Fruit fly (Drosophila melanogaster) whole organism, embryonic: ENCODE results near the gene sif.

Experiments
- Abd-B ChIP-seq: fragments of 200-800 bp; sonication (Bioruptor generic); optimal IDR thresholded peaks from 2 replicates; lab custom pipeline; 2018; ENCODE audit warnings: missing biosample characterization, mild to moderate bottlenecking, missing genetic modification characterization, moderate library complexity
- Blimp-1 ChIP-seq: fragments of 200-800 bp; sonication (Bioruptor generic); optimal IDR thresholded peaks from 3 replicates; lab custom pipeline; 2018; ENCODE audit warnings: missing biosample characterization, missing genetic modification characterization, mild to moderate bottlenecking, moderate library complexity, missing genetic modification reagents
- CG10274 ChIP-seq: fragments of 200-800 bp; sonication (Bioruptor generic); optimal IDR thresholded peaks from 3 replicates; lab custom pipeline; 2017; ENCODE audit warnings: missing biosample characterization, mild to moderate bottlenecking, missing genetic modification characterization
- CG10979 ChIP-seq: fragments of 200-800 bp; sonication (Bioruptor generic); optimal IDR thresholded peaks from 2 replicates; lab custom pipeline; 2018; ENCODE audit warnings: missing biosample characterization, mild to moderate bottlenecking, missing genetic modification characterization, moderate library complexity
- CG12744 ChIP-seq: fragments of 200-800 bp; sonication (Bioruptor generic); optimal IDR thresholded peaks from 2 replicates; lab custom pipeline; 2016; ENCODE audit warnings: missing biosample characterization, missing genetic modification characterization
- CG12769 ChIP-seq: fragments of 200-800 bp; sonication (Bioruptor generic); optimal IDR thresholded peaks from 2 replicates; lab custom pipeline; 2019; ENCODE audit warnings: missing biosample characterization, mild to moderate bottlenecking, missing genetic modification characterization, moderate library complexity
- CG1602 ChIP-seq: fragments of 200-800 bp; sonication (Bioruptor generic); optimal IDR thresholded peaks from 3 replicates; lab custom pipeline; 2016; ENCODE audit warnings: missing biosample characterization, missing genetic modification characterization
- CG16815 ChIP-seq: fragments of 200-800 bp; sonication (Bioruptor generic); optimal IDR thresholded peaks from 3 replicates; lab custom pipeline; 2017; ENCODE audit warnings: missing biosample characterization, mild to moderate bottlenecking, missing genetic modification characterization
- CG2889 ChIP-seq: fragments of 200-800 bp; sonication (Bioruptor generic); IDR thresholded peaks from 3 replicates; pipeline ENCODE4 v1.3.6; 2022; ENCODE audit warnings: missing biosample characterization, missing genetic modification characterization
- CG31388 ChIP-seq: fragments of 200-800 bp; sonication (Bioruptor generic); optimal IDR thresholded peaks from 2 replicates; lab custom pipeline; 2016; ENCODE audit warnings: missing biosample characterization, missing genetic modification characterization
- CG4360 ChIP-seq: fragments of 200-800 bp; sonication (Bioruptor generic); IDR thresholded peaks from 2 replicates; pipeline ENCODE4 v1.3.6; 2022; ENCODE audit warnings: missing biosample characterization, missing genetic modification characterization
- CG7987 ChIP-seq: fragments of 200-800 bp; sonication (Bioruptor generic); optimal IDR thresholded peaks from 2 replicates; lab custom pipeline; 2018; ENCODE audit warnings: missing biosample characterization, mild to moderate bottlenecking, missing genetic modification characterization, moderate library complexity
- CG8478 ChIP-seq: fragments of >200 bp; optimal IDR thresholded peaks from 2 replicates; lab custom pipeline; 2018
- D19B ChIP-seq: fragments of 200-800 bp; sonication (Bioruptor generic); optimal IDR thresholded peaks from 2 replicates; lab custom pipeline; 2017; ENCODE audit warnings: missing biosample characterization, mild to moderate bottlenecking, missing genetic modification characterization
- Deaf1 ChIP-seq: fragments of 200-800 bp; optimal IDR thresholded peaks from 3 replicates; lab custom pipeline; 2019; ENCODE audit warnings: missing biosample characterization, mild to moderate bottlenecking, missing genetic modification characterization, moderate library complexity
- Doc3 ChIP-seq: fragments of 200-800 bp; sonication (Bioruptor generic); IDR thresholded peaks from 3 replicates; pipeline ENCODE4 v1.3.6; 2022; ENCODE audit warnings: missing biosample characterization, missing genetic modification characterization; ENCODE audit not compliant: partially characterized antibody
- Ets65A ChIP-seq: fragments of 200-800 bp; sonication (Bioruptor generic); peaks from one replicate; lab custom pipeline; 2016; ENCODE audit warnings: missing biosample characterization, missing genetic modification characterization
- Rx ChIP-seq: fragments of 200-800 bp; sonication (Bioruptor generic); IDR thresholded peaks from 2 replicates; pipeline ENCODE4 v1.3.6; 2022; ENCODE audit warnings: missing biosample characterization, missing genetic modification characterization
- Tbp ChIP-seq: fragments of >200 bp; optimal IDR thresholded peaks from 2 replicates; lab custom pipeline; 2018; ENCODE audit warnings: missing biosample characterization, missing genetic modification characterization
- Trl ChIP-seq, 3 experiments: fragments of >200 bp in 2 of 3; fragments of 200-800 bp in 1 of 3; sonication (Bioruptor generic) in 1 of 3; optimal IDR thresholded peaks; 2 replicates in 1 of 3; 3 replicates in 2 of 3; lab custom pipeline; 2016 to 2017; ENCODE audit warnings: missing biosample characterization in 1 of 3, missing genetic modification characterization in 1 of 3
- abd-A ChIP-seq: fragments of 200-800 bp; sonication (Bioruptor generic); optimal IDR thresholded peaks from 3 replicates; lab custom pipeline; 2019; ENCODE audit warnings: missing biosample characterization, mild to moderate bottlenecking, missing genetic modification characterization, moderate library complexity
- ac ChIP-seq: fragments of 200-800 bp; sonication (Bioruptor generic); optimal IDR thresholded peaks from 3 replicates; lab custom pipeline; 2017; ENCODE audit warnings: missing biosample characterization, mild to moderate bottlenecking, missing genetic modification characterization
- ara ChIP-seq: fragments of 200-800 bp; sonication (Bioruptor generic); IDR thresholded peaks from 2 replicates; pipeline ENCODE4 v1.3.6; 2022; ENCODE audit warnings: missing biosample characterization, missing genetic modification characterization
- bowl ChIP-seq: fragments of 200-800 bp; sonication (Bioruptor generic); IDR thresholded peaks from 2 replicates; pipeline ENCODE4 v1.3.6; 2022; ENCODE audit warnings: missing biosample characterization, missing genetic modification characterization
- btn ChIP-seq: fragments of 200-800 bp; sonication (Bioruptor generic); optimal IDR thresholded peaks from 2 replicates; lab custom pipeline; 2016; ENCODE audit warnings: missing biosample characterization, missing genetic modification characterization
- cad ChIP-seq: fragments of >200 bp; optimal IDR thresholded peaks from 2 replicates; lab custom pipeline; 2017; ENCODE audit warnings: missing biosample characterization, missing genetic modification characterization
- cg ChIP-seq: fragments of 200-800 bp; sonication (Bioruptor generic); optimal IDR thresholded peaks from 3 replicates; lab custom pipeline; 2019; ENCODE audit warnings: missing biosample characterization, mild to moderate bottlenecking, missing genetic modification characterization, moderate library complexity
- chinmo ChIP-seq: fragments of 200-800 bp; sonication (Bioruptor generic); IDR thresholded peaks from 4 replicates; pipeline ENCODE4 v1.3.6; 2022; ENCODE audit warnings: missing biosample characterization, missing genetic modification characterization; ENCODE audit not compliant: partially characterized antibody
- crol ChIP-seq: fragments of 200-800 bp; sonication (Bioruptor generic); IDR thresholded peaks from 2 replicates; pipeline ENCODE4 v1.3.6; 2022; ENCODE audit warnings: missing biosample characterization, missing genetic modification characterization
- crp ChIP-seq, 2 experiments: fragments of 200-800 bp; sonication (Bioruptor generic); optimal IDR thresholded peaks; 2 replicates in 1 of 2; 3 replicates in 1 of 2; lab custom pipeline; 2017; ENCODE audit warnings: missing biosample characterization in 2 of 2, missing genetic modification characterization in 2 of 2, mild to moderate bottlenecking in 1 of 2, moderate library complexity in 1 of 2
- fu2 ChIP-seq: fragments of 200-800 bp; sonication (Bioruptor generic); optimal IDR thresholded peaks from 2 replicates; lab custom pipeline; 2016; ENCODE audit warnings: missing biosample characterization, missing genetic modification characterization
- gro ChIP-seq: fragments of 200-800 bp; sonication (Bioruptor generic); optimal IDR thresholded peaks from 2 replicates; lab custom pipeline; 2016; ENCODE audit warnings: missing biosample characterization, missing genetic modification characterization
- kni ChIP-seq: fragments of 200-800 bp; sonication (Bioruptor generic); optimal IDR thresholded peaks from 3 replicates; lab custom pipeline; 2017; ENCODE audit warnings: mild to moderate bottlenecking, missing biosample characterization, missing genetic modification reagents, missing genetic modification characterization
- lola ChIP-seq, 3 experiments: fragments of >200 bp in 2 of 3; fragments of 200-800 bp in 1 of 3; sonication (Bioruptor generic) in 1 of 3; optimal IDR thresholded peaks; 2 replicates each; lab custom pipeline; 2017 to 2019; ENCODE audit warnings: missing biosample characterization in 3 of 3, missing genetic modification characterization in 3 of 3, mild to moderate bottlenecking in 1 of 3, moderate library complexity in 1 of 3
- onecut ChIP-seq: fragments of 200-800 bp; sonication (Bioruptor generic); IDR thresholded peaks from 2 replicates; pipeline ENCODE4 v1.3.6; 2022; ENCODE audit warnings: missing biosample characterization, missing genetic modification characterization
- peb ChIP-seq: fragments of 200-800 bp; sonication (Bioruptor generic); IDR thresholded peaks from 2 replicates; pipeline ENCODE4 v1.3.6; 2022; ENCODE audit warnings: missing biosample characterization, missing genetic modification characterization
- pita ChIP-seq: fragments of 200-800 bp; sonication (Bioruptor generic); optimal IDR thresholded peaks from 2 replicates; lab custom pipeline; 2017; ENCODE audit warnings: missing biosample characterization, mild to moderate bottlenecking, missing genetic modification characterization
- rib ChIP-seq: fragments of 200-800 bp; sonication (Bioruptor generic); IDR thresholded peaks from 2 replicates; pipeline ENCODE4 v1.3.6; 2022; ENCODE audit warnings: missing biosample characterization, missing genetic modification characterization
- sima ChIP-seq: fragments of 200-800 bp; sonication (Bioruptor generic); optimal IDR thresholded peaks from 2 replicates; lab custom pipeline; 2016; ENCODE audit warnings: missing biosample characterization, missing genetic modification characterization
- sqz ChIP-seq: fragments of 200-800 bp; sonication (Bioruptor generic); optimal IDR thresholded peaks from 3 replicates; lab custom pipeline; 2018; ENCODE audit warnings: missing biosample characterization, mild to moderate bottlenecking, missing genetic modification characterization
- tll ChIP-seq, 2 experiments: fragments of 200-800 bp in 1 of 2; fragments of >200 bp in 1 of 2; sonication (Bioruptor generic) in 1 of 2; optimal IDR thresholded peaks; 2 replicates each; lab custom pipeline; 2017 to 2019; ENCODE audit warnings: missing biosample characterization in 2 of 2, missing genetic modification characterization in 2 of 2, mild to moderate bottlenecking in 1 of 2, moderate library complexity in 1 of 2
- vvl ChIP-seq: fragments of 200-800 bp; sonication (Bioruptor generic); IDR thresholded peaks from 2 replicates; pipeline ENCODE4 v1.3.6; 2022; ENCODE audit warnings: missing biosample characterization, missing genetic modification characterization
- z ChIP-seq: fragments of 200-800 bp; sonication (Bioruptor generic); IDR thresholded peaks from 3 replicates; pipeline ENCODE4 v1.3.6; 2022; ENCODE audit warnings: missing biosample characterization, missing genetic modification characterization
- zen ChIP-seq: fragments of 200-800 bp; sonication (Bioruptor generic); optimal IDR thresholded peaks from 3 replicates; lab custom pipeline; 2018; ENCODE audit warnings: missing biosample characterization, mild to moderate bottlenecking, missing genetic modification characterization, moderate library complexity

Gene sif

DNA sequence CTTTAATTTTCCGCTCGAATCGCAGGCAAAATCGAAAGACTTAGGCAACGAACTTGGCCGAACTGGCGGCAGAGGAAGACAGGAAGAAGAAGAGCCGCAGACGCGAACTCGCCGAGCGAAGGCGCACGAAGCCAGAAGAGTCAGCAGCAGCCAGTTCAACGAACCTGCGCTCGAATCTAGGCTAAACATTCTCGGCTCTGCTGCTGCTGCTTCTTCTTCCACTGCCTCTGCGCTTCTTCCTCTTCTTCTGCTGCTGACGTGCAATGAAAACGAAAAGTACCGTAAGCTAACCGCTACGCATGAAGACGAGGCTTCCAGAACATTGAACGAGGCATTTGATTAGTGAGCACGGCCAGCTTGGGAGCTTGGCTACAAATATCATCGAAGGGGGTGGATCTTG, 41.2 kb upstream of the sif start (continued):
- TF ChIP-seq Deaf1, result peak; percentile 75
- TF ChIP-seq Doc3 (GFP tag; lab: Robert Waterston, UW), result no peak
- TF ChIP-seq kni, result peak; percentile 29

- TF ChIP-seq Blimp-1 (GFP tag; lab: Kevin White, UChicago), result peak; percentile 42
- no peak for TF ChIP-seq CG31388 (GFP tag; lab: Kevin White, UChicago)
Measured at dm6 chr3L:5617395-5617794, 40.3 kb upstream of the sif start.

DNA sequence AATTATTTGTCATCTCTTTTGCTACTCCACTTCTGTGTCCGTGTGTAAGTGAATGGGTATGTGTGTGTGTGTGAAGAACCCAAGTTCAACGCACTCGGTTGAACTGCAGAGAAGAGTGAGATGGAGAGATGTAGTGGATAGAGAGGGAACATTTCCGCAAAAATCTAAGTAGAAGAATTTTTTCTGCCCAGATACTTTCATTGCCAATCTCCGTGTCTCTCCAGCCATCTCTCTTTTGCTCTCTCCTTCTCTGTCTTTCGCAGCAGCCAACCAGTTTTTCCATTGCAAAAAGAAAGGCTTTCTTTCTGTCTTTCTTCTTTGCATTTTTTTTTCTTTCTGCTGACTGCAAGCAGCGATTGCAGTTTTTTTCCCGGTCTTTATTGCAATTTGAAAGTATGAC, 39.0 kb upstream of the sif start:
- TF ChIP-seq cg (GFP tag; lab: Kevin White, UChicago) (peak; percentile 1), lola (GFP tag; optimal IDR thresholded peaks at IDR 0.05; lab: Kevin White, UChicago) (no peak)

- TF ChIP-seq CG10979 (tag; lab: Kevin White, UChicago), result no peak
- TF ChIP-seq bowl, result no peak
- TF ChIP-seq rib (GFP tag; lab: Robert Waterston, UW), result no peak
- no peak for TF ChIP-seq btn (GFP tag; lab: Kevin White, UChicago)
- TF ChIP-seq CG7987 (GFP tag; lab: Kevin White, UChicago), result no peak
- TF ChIP-seq CG16815 (GFP tag; lab: Kevin White, UChicago), result no peak
- no peak for TF ChIP-seq ara (GFP tag; lab: Robert Waterston, UW)
- no peak for TF ChIP-seq CG8478 (lab: Kevin White, UChicago)
- TF ChIP-seq Ets65A, result peak; percentile 47
- no peak for TF ChIP-seq Tbp
- peak in 1 of 2 experiments; percentile 83 for TF ChIP-seq tll (GFP tag; optimal IDR thresholded peaks at IDR 0.05; lab: Kevin White, UChicago)
- TF ChIP-seq sima (GFP tag; lab: Kevin White, UChicago), result no peak
- no peak for TF ChIP-seq abd-A (tag; lab: Kevin White, UChicago)
- TF ChIP-seq pita, result no peak
- TF ChIP-seq cad (GFP tag; lab: Kevin White, UChicago), result peak; percentile 96
- no peak for TF ChIP-seq crp (GFP tag; optimal IDR thresholded peaks at IDR 0.05; lab: Kevin White, UChicago)
- no peak for TF ChIP-seq fu2 (GFP tag; lab: Kevin White, UChicago)
- no peak for TF ChIP-seq D19B
- no peak for TF ChIP-seq CG1602 (GFP tag; lab: Kevin White, UChicago)
- peak; percentile 67 for TF ChIP-seq zen (tag; lab: Kevin White, UChicago)
- no peak for TF ChIP-seq ac (GFP tag; lab: Kevin White, UChicago)
Measured at dm6 chr3L:5621506-5621905, 36.2 kb upstream of the sif start.

DNA sequence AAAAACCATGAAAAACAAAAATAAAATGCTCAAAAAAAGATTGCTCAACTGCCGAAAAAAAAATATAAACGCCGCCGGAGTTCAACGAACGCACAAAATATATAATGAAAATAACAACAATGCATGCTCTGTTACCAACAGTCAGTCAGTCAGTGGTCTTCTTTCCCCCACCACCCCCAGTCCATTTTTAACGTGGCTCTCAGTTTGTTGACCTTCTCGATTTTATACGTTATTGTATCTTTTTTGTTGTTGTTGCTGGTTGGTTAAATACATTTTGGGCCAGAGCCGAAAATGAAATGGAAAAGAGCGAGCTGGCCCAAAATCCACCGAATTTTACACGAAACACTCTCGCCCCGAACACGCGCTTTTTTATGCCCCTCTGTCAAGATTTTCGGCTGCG, 35.8 kb upstream of the sif start:
- TF ChIP-seq Blimp-1 (GFP tag; lab: Kevin White, UChicago), result peak; percentile 100
- TF ChIP-seq CG12769, result peak; percentile 1
- no peak for TF ChIP-seq CG10274
- TF ChIP-seq crol (GFP tag; lab: Robert Waterston, UW), result peak; percentile 48; the same call in 1 of the 2 replicates
- TF ChIP-seq Abd-B (GFP tag; lab: Kevin White, UChicago), result peak; percentile 43
- peak; percentile 25; the same call in 1 of the 2 replicates for TF ChIP-seq vvl (GFP tag; lab: Robert Waterston, UW)
- TF ChIP-seq z (GFP tag; lab: Robert Waterston, UW), result peak; percentile 45; the same call in 1 of the 3 replicates
- TF ChIP-seq peb (GFP tag; lab: Robert Waterston, UW), result no peak
- TF ChIP-seq ac (GFP tag; lab: Kevin White, UChicago), result no peak
- no peak for TF ChIP-seq gro (GFP tag; lab: Kevin White, UChicago)
- no peak for TF ChIP-seq CG12744 (GFP tag; lab: Kevin White, UChicago)
- peak; percentile 81 for TF ChIP-seq sqz (GFP tag; lab: Kevin White, UChicago)
- TF ChIP-seq Trl (optimal IDR thresholded peaks at IDR 0.05; lab: Kevin White, UChicago), result peak in 1 of 2 experiments; percentile 5
- no peak for TF ChIP-seq Trl (GFP tag; optimal IDR thresholded peaks at IDR 0.05; lab: Kevin White, UChicago)
- TF ChIP-seq CG4360 (GFP tag; lab: Robert Waterston, UW), result peak; percentile 61
- peak; percentile 48; the same call in 1 of the 2 replicates for TF ChIP-seq rib (GFP tag; lab: Robert Waterston, UW)
- TF ChIP-seq chinmo (GFP tag; lab: Robert Waterston, UW), result peak; percentile 90; the same call in 2 of the 4 replicates
- no peak for TF ChIP-seq CG2889 (GFP tag; lab: Robert Waterston, UW)
- TF ChIP-seq onecut (GFP tag; lab: Robert Waterston, UW), result no peak
- TF ChIP-seq Deaf1, result peak; percentile 55
- TF ChIP-seq Rx, result no peak
